Worm (Caenorhabditis elegans) whole organism, early embryonic: Measurements from ENCODE around the gene D1005.2.
A peak's percentile ranks its signal among the peaks of the same experiment; 100 is the strongest.

Experiments
- F13C5.2 ChIP-seq: sonication (generic microtip); optimal IDR thresholded peaks from 2 replicates; lab custom pipeline; 2017; ENCODE audit warnings: mild to moderate bottlenecking, missing genetic modification characterization, inconsistent platforms, missing compliant biosample characterization
- ama-1 ChIP-seq: fragments of 150-350 bp; optimal IDR thresholded peaks from 2 replicates; lab custom pipeline; 2014
- ets-7 ChIP-seq: sonication (generic microtip); optimal IDR thresholded peaks from 2 replicates; lab custom pipeline; 2016; ENCODE audit warnings: missing genotype, missing genetic modification characterization, missing compliant biosample characterization
- hmg-4 ChIP-seq: fragments of 200-800 bp; sonication (Bioruptor generic); optimal IDR thresholded peaks from 2 replicates; lab custom pipeline; 2018; ENCODE audit warnings: mild to moderate bottlenecking, missing genetic modification characterization, missing compliant biosample characterization
- hnd-1 ChIP-seq: sonication (generic microtip); optimal IDR thresholded peaks from 2 replicates; lab custom pipeline; 2016; ENCODE audit warnings: missing genetic modification characterization, missing compliant biosample characterization
- tbx-37 ChIP-seq: fragments of 200-800 bp; sonication (Bioruptor generic); conservative IDR thresholded peaks from 2 replicates; pipeline ENCODE4 v1.3.6; 2022; ENCODE audit warnings: missing genetic modification reagents, missing genetic modification characterization, missing compliant biosample characterization

ce11 chrX:1454385-1454784 is 4.4 kb upstream of the D1005.2 start:
- no peak for TF ChIP-seq ama-1 (lab: Kevin White, UChicago)
- TF ChIP-seq hmg-4, result peak; percentile 79
- no peak for TF ChIP-seq F13C5.2 (tag; lab: Kevin White, UChicago)
- TF ChIP-seq hnd-1 (tag; lab: Kevin White, UChicago), result no peak
- no peak for TF ChIP-seq tbx-37 (GFP tag; lab: Robert Waterston, UW)
- no peak for TF ChIP-seq ets-7 (tag; lab: Kevin White, UChicago)
